Fruit fly (Drosophila melanogaster) whole organism, adult: Measurements from ENCODE around the gene CG11151.

ENCODE experiments used
- Crg-1 ChIP-seq: fragments of 200-800 bp; sonication (Bioruptor generic); optimal IDR thresholded peaks from 2 replicates; lab custom pipeline; 2016; ENCODE audit warnings: missing biosample characterization, missing genetic modification characterization
- Hr96 ChIP-seq: fragments of 200-800 bp; sonication (Bioruptor generic); optimal IDR thresholded peaks from 2 replicates; lab custom pipeline; 2016; ENCODE audit warnings: missing biosample characterization, missing genetic modification characterization

DNA sequence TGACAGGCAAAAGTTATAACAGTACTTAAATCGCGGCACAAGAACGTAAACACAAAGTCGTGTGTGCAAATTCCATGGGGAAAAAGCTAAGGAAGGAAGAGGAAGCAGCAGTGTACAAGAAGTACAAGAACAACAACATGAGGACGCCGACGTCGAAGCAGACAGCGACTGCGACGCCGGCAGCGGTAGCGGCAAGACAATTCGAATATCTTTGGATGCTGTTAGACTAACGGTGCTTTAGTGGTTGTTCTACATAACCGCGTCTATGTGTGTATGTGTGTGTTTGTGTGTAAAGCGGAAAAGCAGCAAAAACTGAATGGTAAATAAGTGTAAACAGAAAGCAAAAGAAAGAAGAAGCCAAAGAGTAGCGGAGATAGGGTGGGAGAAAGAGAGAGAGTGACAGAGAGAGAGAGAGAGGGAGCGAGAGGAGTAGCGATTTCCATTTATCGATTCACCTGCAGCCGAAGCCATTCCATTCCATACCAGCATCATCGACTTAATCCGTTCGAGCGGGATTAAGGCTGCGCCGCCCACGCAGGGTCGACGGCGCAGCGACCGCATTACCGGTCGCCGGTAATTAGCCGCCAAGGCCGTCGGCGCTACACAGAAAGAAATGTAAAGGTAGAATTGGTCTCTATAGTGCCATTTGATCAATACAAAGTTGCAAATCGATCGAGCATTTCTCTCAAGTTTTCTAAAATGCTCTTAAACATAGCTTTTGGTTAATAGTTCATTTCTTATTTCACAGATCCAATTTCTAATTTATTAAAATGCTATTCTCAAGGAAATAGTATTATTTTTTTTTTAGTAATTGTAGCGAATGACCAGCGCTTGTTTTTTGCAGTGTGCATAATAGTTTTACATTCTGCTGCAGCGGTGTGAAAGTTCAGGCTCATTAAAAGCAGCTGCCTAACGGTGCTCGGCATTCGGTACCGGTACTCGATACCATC, 44.7 kb downstream of the CG11151 start:
- no peak for TF ChIP-seq Crg-1 (GFP tag; lab: Kevin White, UChicago)
- TF ChIP-seq Hr96 (GFP tag; lab: Kevin White, UChicago) = no peak
